Worm (Caenorhabditis elegans) whole organism, midembryonic: Measurements from ENCODE around the gene C31B8.12.
"Not testable (repeated sequence)": the region's sequence is repeated elsewhere in the genome, so short reads cannot be mapped to it uniquely, and the experiment has no call there.

Source experiments
- T22C8.4 ChIP-seq: fragments of 200-800 bp; sonication (Bioruptor generic); IDR thresholded peaks from 2 replicates; pipeline ENCODE4 v1.3.6; 2022; ENCODE audit warnings: missing genetic modification characterization, missing compliant biosample characterization
- cog-1 ChIP-seq: sonication (generic microtip); optimal IDR thresholded peaks from 2 replicates; lab custom pipeline; 2016; ENCODE audit warnings: missing genetic modification characterization, missing compliant biosample characterization
- flt-1 ChIP-seq: fragments of 200-800 bp; sonication (Bioruptor generic); IDR thresholded peaks from 2 replicates; pipeline ENCODE4 v1.3.6; 2022; ENCODE audit warnings: missing genetic modification characterization, missing compliant biosample characterization
- klf-2 ChIP-seq: fragments of 200-800 bp; sonication (Bioruptor generic); conservative IDR thresholded peaks from 2 replicates; pipeline ENCODE4 v1.3.6; 2022; ENCODE audit warnings: missing genetic modification reagents, missing genetic modification characterization, missing compliant biosample characterization
- med-1 ChIP-seq: sonication (generic microtip); optimal IDR thresholded peaks from 2 replicates; lab custom pipeline; 2017; ENCODE audit warnings: missing genetic modification characterization, mild to moderate bottlenecking, missing compliant biosample characterization, antibody characterized with exemption, missing genetic modification reagents; ENCODE audit not compliant: insufficient read depth
- ref-1 ChIP-seq: fragments of 200-800 bp; sonication (Bioruptor generic); conservative IDR thresholded peaks from 2 replicates; pipeline ENCODE4 v1.3.6; 2022; ENCODE audit warnings: missing genetic modification reagents, missing genetic modification characterization, missing compliant biosample characterization
- tab-1 ChIP-seq: fragments of 200-800 bp; sonication (Bioruptor generic); IDR thresholded peaks from 2 replicates; pipeline ENCODE4 v1.3.6; 2022; ENCODE audit warnings: missing genetic modification characterization, missing compliant biosample characterization
- ztf-23 ChIP-seq: fragments of 200-800 bp; sonication (Bioruptor generic); IDR thresholded peaks from 2 replicates; pipeline ENCODE4 v1.3.6; 2022; ENCODE audit warnings: missing genetic modification reagents, missing genetic modification characterization, missing compliant biosample characterization
- ztf-29 ChIP-seq: fragments of 200-800 bp; sonication (Bioruptor generic); IDR thresholded peaks from 2 replicates; pipeline ENCODE4 v1.3.6; 2022; ENCODE audit warnings: missing genetic modification reagents, missing genetic modification characterization, missing compliant biosample characterization

C31B8.12 gene

ce11 chrV:2927553-2927952, at the start of gene C31B8.12:
C31B8.12 (minus strand) TSS chrV:2927653.
- TF ChIP-seq flt-1: no peak
- no peak for TF ChIP-seq cog-1 (tag; lab: Kevin White, UChicago)

- TF ChIP-seq flt-1 (no peak), ref-1 (no peak)
Observed at ce11 chrV:2976287-2976686, 48.8 kb upstream of the C31B8.12 start, which contains the start of gene srw-124. srw-124 (plus strand) TSS chrV:2976587.

ce11 chrV:2975285-2975684, 47.8 kb upstream of the C31B8.12 start, which contains the start of gene srw-123:
srw-123 (minus strand) TSS chrV:2975385.
- not testable (repeated sequence) for TF ChIP-seq ztf-23 (GFP tag; lab: Robert Waterston, UW); ref-1; tab-1

- TF ChIP-seq klf-2 (GFP tag; lab: Robert Waterston, UW) (no peak), cog-1 (tag; lab: Kevin White, UChicago) (no peak), med-1 (GFP tag; lab: Kevin White, UChicago) (no peak), ref-1 (no peak), ztf-23 (GFP tag; lab: Robert Waterston, UW) (no peak), T22C8.4 (GFP tag; lab: Robert Waterston, UW) (no peak)
Observed at ce11 chrV:2971307-2971999, 44.0 kb upstream of the C31B8.12 start, which contains the start of gene srw-129. srw-129 (plus strand) TSS chrV:2971949.

ce11 chrV:2964786-2965185, 37.3 kb upstream of the C31B8.12 start, which contains the start of gene srh-88:
srh-88 (minus strand) TSS chrV:2964886.
- TF ChIP-seq tab-1 (no peak), cog-1 (tag; lab: Kevin White, UChicago) (no peak), med-1 (GFP tag; lab: Kevin White, UChicago) (no peak), ref-1 (no peak), flt-1 (no peak), ztf-23 (GFP tag; lab: Robert Waterston, UW) (no peak)

ce11 chrV:2962960-2963359, 35.5 kb upstream of the C31B8.12 start, which contains the start of gene srw-138:
srw-138 (minus strand) TSS chrV:2963060.
- TF ChIP-seq ref-1 (no peak), cog-1 (tag; lab: Kevin White, UChicago) (no peak), T22C8.4 (GFP tag; lab: Robert Waterston, UW) (no peak), flt-1 (no peak), ztf-29 (no peak), med-1 (GFP tag; lab: Kevin White, UChicago) (no peak), klf-2 (GFP tag; lab: Robert Waterston, UW) (no peak), tab-1 (no peak), ztf-23 (GFP tag; lab: Robert Waterston, UW) (no peak)

- no peak for TF ChIP-seq tab-1
- no peak for TF ChIP-seq cog-1 (tag; lab: Kevin White, UChicago)
- no peak for TF ChIP-seq ztf-23 (GFP tag; lab: Robert Waterston, UW)
- no peak for TF ChIP-seq klf-2 (GFP tag; lab: Robert Waterston, UW)
- no peak for TF ChIP-seq ztf-29
- no peak for TF ChIP-seq ref-1
- no peak for TF ChIP-seq T22C8.4 (GFP tag; lab: Robert Waterston, UW)
- no peak for TF ChIP-seq med-1 (GFP tag; lab: Kevin White, UChicago)
- no peak for TF ChIP-seq flt-1
Observed at ce11 chrV:2960894-2961293, 33.4 kb upstream of the C31B8.12 start, which contains the start of gene srw-144. srw-144 (minus strand) TSS chrV:2960994.

- TF ChIP-seq klf-2 (GFP tag; lab: Robert Waterston, UW) (no peak), ztf-29 (no peak), med-1 (GFP tag; lab: Kevin White, UChicago) (no peak), flt-1 (no peak), tab-1 (no peak), ref-1 (no peak), ztf-23 (GFP tag; lab: Robert Waterston, UW) (no peak), cog-1 (tag; lab: Kevin White, UChicago) (no peak), T22C8.4 (GFP tag; lab: Robert Waterston, UW) (no peak)
Observed at ce11 chrV:2958202-2958601, 30.7 kb upstream of the C31B8.12 start, which contains the start of gene srw-142. srw-142 (minus strand) TSS chrV:2958302.

- not testable (repeated sequence) for TF ChIP-seq ztf-29; tab-1; med-1 (GFP tag; lab: Kevin White, UChicago)
Observed at ce11 chrV:2955342-2955741, 27.9 kb upstream of the C31B8.12 start, which contains the start of gene srh-248. srh-248 (minus strand) TSS chrV:2955442.

- not testable (repeated sequence) for TF ChIP-seq ztf-29; med-1 (GFP tag; lab: Kevin White, UChicago); tab-1
Observed at ce11 chrV:2952102-2952501, 24.6 kb upstream of the C31B8.12 start, which contains the start of gene srw-122. srw-122 (minus strand) TSS chrV:2952202.

- TF ChIP-seq T22C8.4 (GFP tag; lab: Robert Waterston, UW) (no peak), med-1 (GFP tag; lab: Kevin White, UChicago) (no peak), ztf-29 (no peak), cog-1 (tag; lab: Kevin White, UChicago) (no peak)
Observed at ce11 chrV:2945602-2946001, 18.1 kb upstream of the C31B8.12 start, which contains the start of gene srh-87. srh-87 (minus strand) TSS chrV:2945702.
